Worm (Caenorhabditis elegans) whole organism, mixed stage, embryonic: ENCODE data around the gene lgc-35.

Source experiments
- blmp-1 ChIP-seq: fragments of 150-350 bp; optimal IDR thresholded peaks from 2 replicates; lab custom pipeline; 2014; ENCODE audit warnings: missing biosample characterization, missing genetic modification characterization
- ham-2 ChIP-seq: fragments of 200-800 bp; sonication (Bioruptor generic); optimal IDR thresholded peaks from 2 replicates; lab custom pipeline; 2018; ENCODE audit warnings: mild to moderate bottlenecking, missing genetic modification characterization, missing compliant biosample characterization

DNA sequence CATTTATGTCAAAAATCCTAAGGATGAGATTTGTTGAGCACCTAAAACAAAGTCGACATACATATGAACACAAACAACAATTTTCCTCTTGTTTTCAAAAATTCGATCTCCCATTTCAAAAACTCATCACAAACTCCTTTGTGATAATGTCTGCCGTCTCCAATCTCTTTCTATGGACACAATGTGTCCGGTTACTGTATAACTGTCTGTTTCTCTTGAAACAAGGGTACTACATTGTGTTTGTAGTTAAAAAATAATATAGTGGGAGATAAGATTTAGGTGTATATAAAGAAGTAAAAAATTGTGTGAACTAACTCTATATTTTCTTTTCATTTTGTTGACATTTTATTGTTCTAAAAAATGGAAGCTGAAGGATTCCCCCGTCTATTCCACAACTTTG, 9.6 kb downstream of the lgc-35 start, which contains the start of gene bcmo-1:
- TF ChIP-seq blmp-1 (tag; lab: Kevin White, UChicago) (no peak), ham-2 (GFP tag; lab: Kevin White, UChicago) (no peak)
